Worm (Caenorhabditis elegans) whole organism, early embryonic: ENCODE results near the gene unc-22.

Source experiments
- B0310.2 ChIP-seq: sonication (generic microtip); optimal IDR thresholded peaks from 2 replicates; lab custom pipeline; 2016; ENCODE audit warnings: mild to moderate bottlenecking, missing genetic modification characterization, missing compliant biosample characterization
- F13C5.2 ChIP-seq: sonication (generic microtip); optimal IDR thresholded peaks from 2 replicates; lab custom pipeline; 2017; ENCODE audit warnings: mild to moderate bottlenecking, missing genetic modification characterization, inconsistent platforms, missing compliant biosample characterization
- aly-1 ChIP-seq: sonication (generic microtip); optimal IDR thresholded peaks from 2 replicates; lab custom pipeline; 2016; ENCODE audit warnings: missing genetic modification characterization, missing compliant biosample characterization
- ama-1 ChIP-seq: fragments of 150-350 bp; optimal IDR thresholded peaks from 2 replicates; lab custom pipeline; 2014
- ceh-13 ChIP-seq: fragments of 200-800 bp; sonication (Bioruptor generic); optimal IDR thresholded peaks from 2 replicates; lab custom pipeline; 2018; ENCODE audit warnings: mild to moderate bottlenecking, missing genetic modification characterization, missing compliant biosample characterization
- ceh-36 ChIP-seq: sonication (generic microtip); optimal IDR thresholded peaks from 2 replicates; lab custom pipeline; 2016; ENCODE audit warnings: missing genetic modification characterization, inconsistent platforms, missing compliant biosample characterization
- ets-7 ChIP-seq: sonication (generic microtip); optimal IDR thresholded peaks from 2 replicates; lab custom pipeline; 2016; ENCODE audit warnings: missing genotype, missing genetic modification characterization, missing compliant biosample characterization
- flt-1 ChIP-seq: fragments of 200-800 bp; sonication (Bioruptor generic); IDR thresholded peaks from 2 replicates; pipeline ENCODE4 v1.3.6; 2022; ENCODE audit warnings: missing genetic modification characterization, missing compliant biosample characterization
- hmbx-1 ChIP-seq: sonication (generic microtip); optimal IDR thresholded peaks from 2 replicates; lab custom pipeline; 2016; ENCODE audit warnings: mild to moderate bottlenecking, missing genetic modification characterization, missing compliant biosample characterization
- hmg-4 ChIP-seq: fragments of 200-800 bp; sonication (Bioruptor generic); optimal IDR thresholded peaks from 2 replicates; lab custom pipeline; 2018; ENCODE audit warnings: mild to moderate bottlenecking, missing genetic modification characterization, missing compliant biosample characterization
- hnd-1 ChIP-seq: sonication (generic microtip); optimal IDR thresholded peaks from 2 replicates; lab custom pipeline; 2016; ENCODE audit warnings: missing genetic modification characterization, missing compliant biosample characterization
- pes-1 ChIP-seq: fragments of 200-800 bp; sonication (Bioruptor generic); IDR thresholded peaks from 2 replicates; pipeline ENCODE4 v1.3.6; 2022; ENCODE audit warnings: missing genetic modification reagents, missing genetic modification characterization, missing compliant biosample characterization
- scrt-1 ChIP-seq: fragments of 200-800 bp; sonication (Bioruptor generic); IDR thresholded peaks from 2 replicates; pipeline ENCODE4 v1.3.6; 2022; ENCODE audit warnings: missing genetic modification characterization, missing compliant biosample characterization
- sea-1 ChIP-seq: fragments of 200-800 bp; sonication (Bioruptor generic); conservative IDR thresholded peaks from 2 replicates; pipeline ENCODE4 v1.3.6; 2022; ENCODE audit warnings: missing genetic modification characterization, missing compliant biosample characterization
- tbx-11 ChIP-seq: fragments of 200-800 bp; sonication (Bioruptor generic); IDR thresholded peaks from 2 replicates; pipeline ENCODE4 v1.3.6; 2022; ENCODE audit warnings: missing genetic modification characterization, missing compliant biosample characterization
- tbx-37 ChIP-seq: fragments of 200-800 bp; sonication (Bioruptor generic); conservative IDR thresholded peaks from 2 replicates; pipeline ENCODE4 v1.3.6; 2022; ENCODE audit warnings: missing genetic modification reagents, missing genetic modification characterization, missing compliant biosample characterization
- tra-4 ChIP-seq: sonication (generic microtip); optimal IDR thresholded peaks from 2 replicates; lab custom pipeline; 2017; ENCODE audit warnings: missing genetic modification characterization, missing compliant biosample characterization

The unc-22 gene

DNA sequence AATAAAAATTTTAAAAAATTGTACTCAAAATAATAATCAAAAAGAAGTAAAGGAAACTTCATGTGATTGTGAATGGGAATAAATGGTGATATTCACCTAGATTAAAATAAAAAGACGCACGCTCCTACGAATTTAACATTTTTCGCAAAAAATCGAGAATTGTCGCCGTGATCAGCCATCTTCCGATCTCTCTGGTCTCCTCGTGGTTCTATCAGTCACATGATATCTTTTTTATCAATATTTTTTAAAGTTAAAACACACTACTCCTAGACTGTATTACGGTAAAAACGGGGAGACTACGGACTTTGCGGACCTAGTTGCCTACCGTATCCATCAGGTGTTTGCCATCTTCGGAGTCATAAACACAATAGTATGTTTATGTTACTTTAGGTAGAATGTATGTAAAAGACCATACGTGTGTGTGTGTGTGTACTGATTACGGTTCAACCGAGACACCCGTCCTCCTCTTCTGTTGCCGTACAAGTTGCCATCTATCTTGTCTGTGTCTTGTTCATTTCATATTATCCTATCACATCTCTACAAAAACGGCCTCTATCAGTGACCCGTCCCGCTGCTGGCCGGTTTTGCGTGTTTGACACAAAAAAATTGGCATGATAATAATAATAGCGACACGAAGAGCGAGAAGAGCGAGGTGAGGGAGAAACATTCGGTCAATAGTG, 35.9 kb upstream of the unc-22 start, which contains the start of gene T12G3.2:
TSS of gene T12G3.2 (minus strand) at position 444 of the 680 bp plus-strand sequence.
- no peak for TF ChIP-seq F13C5.2 (tag; lab: Kevin White, UChicago)
- TF ChIP-seq flt-1 (GFP tag; lab: Robert Waterston, UW) = no peak
- no peak for TF ChIP-seq ceh-36
- TF ChIP-seq ceh-13 = no peak
- no peak for TF ChIP-seq ets-7 (tag; lab: Kevin White, UChicago)
- TF ChIP-seq B0310.2 = no peak
- TF ChIP-seq ama-1 (lab: Kevin White, UChicago) = no peak
- no peak for TF ChIP-seq tbx-37 (GFP tag; lab: Robert Waterston, UW)
- no peak for TF ChIP-seq sea-1
- TF ChIP-seq hmbx-1 (tag; lab: Kevin White, UChicago) = no peak
- TF ChIP-seq aly-1 (tag; lab: Kevin White, UChicago) = no peak
- TF ChIP-seq scrt-1 (GFP tag; lab: Robert Waterston, UW) = no peak
- TF ChIP-seq pes-1 (GFP tag; lab: Robert Waterston, UW) = no peak
- TF ChIP-seq hnd-1 = no peak
- no peak for TF ChIP-seq tbx-11
- no peak for TF ChIP-seq hmg-4

DNA sequence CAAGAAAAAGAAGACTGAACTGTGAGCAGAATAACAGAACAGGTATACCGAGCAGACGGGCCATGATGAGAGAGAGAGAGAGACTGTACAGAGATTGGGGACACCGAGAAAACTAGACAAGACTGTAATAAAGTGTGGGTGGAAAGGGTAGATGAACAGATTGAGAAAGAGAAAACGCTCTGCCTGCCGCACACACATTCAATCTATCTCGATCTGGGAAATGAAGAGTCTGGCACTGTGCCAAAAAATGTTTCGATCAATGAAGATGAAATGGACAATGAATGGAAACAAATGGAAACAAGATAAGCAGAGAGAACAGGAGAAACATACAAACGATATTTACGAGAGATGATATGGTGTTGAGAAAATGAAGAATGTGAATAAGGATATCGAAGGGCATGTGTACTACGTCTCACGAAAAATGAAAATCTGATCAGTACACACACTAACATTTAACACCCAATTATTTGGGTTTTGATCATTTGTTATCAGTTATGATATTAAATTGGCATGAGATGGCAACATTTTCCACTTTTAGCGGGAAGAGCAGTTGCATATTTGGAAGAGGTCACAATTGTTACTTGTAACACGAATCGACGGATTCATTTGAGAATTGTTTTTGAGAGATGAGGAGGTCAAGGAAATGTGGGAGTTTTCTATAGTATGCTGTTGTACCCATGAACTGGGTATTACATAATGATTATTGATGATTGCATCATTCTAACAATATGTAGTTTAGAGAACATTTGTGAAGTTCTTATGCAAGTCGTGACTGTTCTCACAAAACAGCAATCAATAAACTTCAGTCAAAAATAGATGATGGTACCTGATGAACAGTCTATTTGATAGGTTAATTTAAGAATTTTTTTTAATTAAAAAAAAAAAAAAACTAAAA, 34.3 kb upstream of the unc-22 start:
- TF ChIP-seq ama-1 (lab: Kevin White, UChicago) = no peak
- TF ChIP-seq tra-4 = no peak
- TF ChIP-seq hmbx-1 (tag; lab: Kevin White, UChicago) = no peak
- TF ChIP-seq hmg-4 = no peak
- no peak for TF ChIP-seq tbx-37 (GFP tag; lab: Robert Waterston, UW)
- no peak for TF ChIP-seq F13C5.2 (tag; lab: Kevin White, UChicago)
- no peak for TF ChIP-seq tbx-11
- TF ChIP-seq scrt-1 (GFP tag; lab: Robert Waterston, UW) = no peak
- no peak for TF ChIP-seq pes-1 (GFP tag; lab: Robert Waterston, UW)
- TF ChIP-seq ceh-36 = no peak
- no peak for TF ChIP-seq flt-1 (GFP tag; lab: Robert Waterston, UW)
- TF ChIP-seq sea-1 = no peak
- TF ChIP-seq hnd-1 = no peak
- TF ChIP-seq ceh-13 = no peak

DNA sequence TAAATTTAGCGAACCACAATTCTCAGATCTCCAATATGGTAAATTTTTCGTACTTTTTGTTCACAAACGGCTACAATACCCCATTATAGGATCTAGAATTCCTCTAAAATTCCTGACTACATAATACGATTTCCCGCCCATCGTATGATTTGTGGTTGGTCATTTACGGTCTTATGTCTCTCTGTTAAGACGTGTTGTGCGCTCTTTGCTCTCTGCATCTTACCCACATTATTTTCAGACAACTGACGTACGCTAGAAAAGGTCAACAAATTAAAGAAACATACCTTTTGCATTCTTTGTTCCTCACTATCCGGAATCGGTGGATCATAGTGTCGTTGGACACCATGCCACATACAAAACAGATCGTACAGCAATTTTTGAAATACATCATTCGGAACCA, 32.2 kb upstream of the unc-22 start:
- TF ChIP-seq hnd-1 = no peak
- TF ChIP-seq ceh-13 = no peak
- no peak for TF ChIP-seq tbx-11
- TF ChIP-seq scrt-1 (GFP tag; lab: Robert Waterston, UW) = no peak
- no peak for TF ChIP-seq hmg-4
- no peak for TF ChIP-seq ets-7 (tag; lab: Kevin White, UChicago)
- TF ChIP-seq ama-1 (lab: Kevin White, UChicago) = no peak
- TF ChIP-seq hmbx-1 (tag; lab: Kevin White, UChicago) = no peak
- TF ChIP-seq aly-1 (tag; lab: Kevin White, UChicago) = no peak
- TF ChIP-seq tbx-37 (GFP tag; lab: Robert Waterston, UW) = no peak
- TF ChIP-seq pes-1 (GFP tag; lab: Robert Waterston, UW) = no peak
- TF ChIP-seq flt-1 (GFP tag; lab: Robert Waterston, UW) = no peak
- no peak for TF ChIP-seq tra-4

DNA sequence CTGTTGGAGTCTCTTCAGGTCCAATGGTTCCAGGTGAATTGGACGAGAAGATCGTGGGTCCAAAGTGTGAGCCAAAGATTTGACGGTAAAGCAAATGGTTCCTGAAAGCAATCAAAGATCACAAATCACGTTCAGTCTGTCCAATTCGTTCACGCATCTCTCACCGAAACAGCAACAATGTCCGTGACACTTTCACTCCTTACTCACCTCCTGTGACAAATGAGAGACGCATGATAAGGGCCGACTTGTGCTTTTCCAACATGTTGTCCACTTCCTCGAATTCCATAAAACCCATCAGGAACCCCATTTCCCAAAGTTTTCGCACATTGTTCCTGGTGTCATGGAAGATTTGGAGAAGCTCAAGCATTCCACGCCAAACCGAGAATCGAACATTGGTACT, 29.6 kb upstream of the unc-22 start:
- TF ChIP-seq ceh-13 (no peak), hnd-1 (no peak)

DNA sequence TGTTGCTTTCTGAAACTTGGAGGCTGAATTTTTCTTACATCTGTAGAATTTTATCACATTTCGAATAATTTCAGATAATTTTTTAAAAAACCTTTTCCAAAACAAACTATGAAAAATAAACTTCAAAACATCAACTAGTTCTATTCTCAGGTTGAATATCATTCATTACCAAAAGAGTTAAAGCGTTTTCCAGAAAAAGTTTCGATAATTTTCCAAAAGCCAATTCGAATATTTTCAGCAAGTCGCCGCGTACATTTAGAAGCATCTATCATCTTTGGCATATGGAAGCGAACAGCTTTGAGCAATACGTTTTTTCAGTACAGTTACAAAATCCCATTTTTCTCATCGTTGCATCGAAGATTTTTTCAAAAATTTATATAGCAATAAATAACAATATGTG, 26.1 kb upstream of the unc-22 start:
- no peak for TF ChIP-seq ceh-13
- TF ChIP-seq hnd-1 = no peak
- no peak for TF ChIP-seq F13C5.2 (tag; lab: Kevin White, UChicago)
- no peak for TF ChIP-seq scrt-1 (GFP tag; lab: Robert Waterston, UW)

DNA sequence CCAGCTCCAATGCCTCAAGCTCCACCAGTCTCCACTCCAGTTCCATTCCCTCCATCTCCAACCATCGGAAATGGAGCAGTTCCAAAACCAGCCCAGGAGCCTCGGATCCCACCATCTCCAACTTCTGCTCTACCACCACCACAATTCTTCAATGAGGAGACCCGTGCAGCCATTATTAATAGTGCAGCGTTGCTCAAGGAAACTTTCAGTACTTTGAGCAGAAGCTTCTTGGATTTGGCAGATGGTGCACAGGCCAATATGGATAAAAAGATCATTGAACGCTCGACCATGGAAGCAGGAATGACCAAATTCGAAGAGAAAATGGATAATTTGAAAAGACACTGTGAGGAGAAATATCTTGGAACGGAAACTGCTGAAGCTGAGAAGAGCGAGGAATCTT, 24.6 kb upstream of the unc-22 start:
- TF ChIP-seq ama-1 (lab: Kevin White, UChicago) (no peak), tbx-37 (GFP tag; lab: Robert Waterston, UW) (no peak), tra-4 (no peak), scrt-1 (GFP tag; lab: Robert Waterston, UW) (no peak), ceh-13 (no peak), ets-7 (tag; lab: Kevin White, UChicago) (no peak), pes-1 (GFP tag; lab: Robert Waterston, UW) (no peak), hnd-1 (no peak), tbx-11 (no peak), B0310.2 (no peak)

DNA sequence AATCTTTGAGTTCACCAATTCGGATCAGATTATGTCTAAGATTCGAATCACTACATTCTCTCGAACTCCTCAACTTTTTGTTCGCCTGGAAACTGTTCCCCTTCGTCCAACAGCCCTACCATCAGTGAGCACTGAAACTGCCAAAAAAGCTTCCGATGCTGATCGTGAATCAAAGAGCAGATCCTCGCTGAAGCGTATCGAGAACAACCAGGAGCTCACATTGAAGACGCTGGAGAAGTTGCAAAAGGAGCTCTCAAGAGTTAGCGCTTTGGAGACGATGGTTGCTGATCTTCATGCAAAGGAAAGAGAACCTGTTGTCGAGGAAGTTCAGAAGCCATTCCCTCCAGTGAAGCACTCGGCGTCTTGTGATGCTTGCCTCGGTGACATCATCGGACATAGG, 24.0 kb upstream of the unc-22 start:
- TF ChIP-seq aly-1 (tag; lab: Kevin White, UChicago) (no peak), ceh-13 (no peak), B0310.2 (no peak), flt-1 (GFP tag; lab: Robert Waterston, UW) (no peak), hmbx-1 (tag; lab: Kevin White, UChicago) (no peak)

DNA sequence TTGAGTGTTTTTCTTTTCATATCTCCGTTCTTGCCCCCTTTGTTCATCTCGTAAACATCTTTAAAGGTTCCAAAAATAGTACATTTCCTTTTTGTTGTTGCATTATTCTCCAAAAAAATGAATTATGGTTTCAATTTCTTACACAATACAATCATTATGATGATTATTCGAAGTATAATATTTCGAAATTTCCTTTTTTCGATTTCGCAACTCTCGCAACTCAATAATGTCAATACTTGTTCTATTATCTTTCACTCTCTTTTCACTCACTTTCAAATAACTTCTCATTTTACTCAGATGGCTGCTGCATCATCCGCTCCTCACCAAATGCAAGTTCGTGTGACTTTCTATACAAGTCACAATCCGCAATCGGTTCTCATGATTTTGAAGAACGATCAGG, 23.2 kb upstream of the unc-22 start, which contains the start of gene sqst-1:
TSS of gene sqst-1 (plus strand) at position 298 of the 400 bp plus-strand sequence.
- TF ChIP-seq hmbx-1 (tag; lab: Kevin White, UChicago) (no peak), ama-1 (lab: Kevin White, UChicago) (no peak), tbx-37 (GFP tag; lab: Robert Waterston, UW) (no peak), tra-4 (no peak), ceh-13 (no peak), hmg-4 (no peak), sea-1 (no peak), aly-1 (tag; lab: Kevin White, UChicago) (no peak), flt-1 (GFP tag; lab: Robert Waterston, UW) (no peak), tbx-11 (no peak), hnd-1 (no peak), ets-7 (tag; lab: Kevin White, UChicago) (no peak), B0310.2 (no peak)
